Fruit fly (Drosophila melanogaster) whole organism, wandering third instar larva: ENCODE measurements around the gene ScsbetaA.

ENCODE experiments used
- Abd-B ChIP-seq: fragments of >200 bp; optimal IDR thresholded peaks from 2 replicates; lab custom pipeline; 2017; ENCODE audit warnings: missing biosample characterization, missing genetic modification characterization
- CG32264 ChIP-seq: fragments of 200-800 bp; sonication (Bioruptor generic); optimal IDR thresholded peaks from 2 replicates; lab custom pipeline; 2016; ENCODE audit warnings: missing biosample characterization, missing genetic modification characterization
- CG9705 ChIP-seq: fragments of 200-800 bp; sonication (Bioruptor generic); optimal IDR thresholded peaks from 2 replicates; lab custom pipeline; 2018; ENCODE audit warnings: missing biosample characterization, mild to moderate bottlenecking, missing genetic modification characterization
- Dfd ChIP-seq: fragments of >200 bp; optimal IDR thresholded peaks from 2 replicates; lab custom pipeline; 2017; ENCODE audit warnings: missing biosample characterization, missing genetic modification characterization
- HLH106 ChIP-seq: fragments of 200-800 bp; optimal IDR thresholded peaks from 3 replicates; lab custom pipeline; 2019; ENCODE audit warnings: missing biosample characterization, mild to moderate bottlenecking, missing genetic modification characterization, moderate library complexity
- Hnf4 ChIP-seq: fragments of 200-800 bp; sonication (Bioruptor generic); optimal IDR thresholded peaks from 2 replicates; lab custom pipeline; 2016; ENCODE audit warnings: missing biosample characterization, mild to moderate bottlenecking, missing genetic modification characterization
- Hr78 ChIP-seq: fragments of >200 bp; optimal IDR thresholded peaks from 2 replicates; lab custom pipeline; 2017; ENCODE audit warnings: missing biosample characterization, missing genetic modification characterization
- Jra ChIP-seq: sonication (Bioruptor generic); optimal IDR thresholded peaks from 2 replicates; lab custom pipeline; 2016; ENCODE audit warnings: missing biosample characterization, missing genetic modification characterization
- Myc ChIP-seq: fragments of >200 bp; optimal IDR thresholded peaks from 2 replicates; lab custom pipeline; 2017
- N ChIP-seq: fragments of >200 bp; optimal IDR thresholded peaks from 2 replicates; lab custom pipeline; 2018; ENCODE audit warnings: missing biosample characterization, missing external identifiers, missing genetic modification characterization
- OdsH ChIP-seq: fragments of 200-800 bp; sonication (Bioruptor generic); optimal IDR thresholded peaks from 2 replicates; lab custom pipeline; 2016; ENCODE audit warnings: missing biosample characterization, mild to moderate bottlenecking, missing genetic modification characterization
- Rel ChIP-seq, 2 experiments: fragments of 200-800 bp; sonication (Bioruptor generic) in 1 of 2; optimal IDR thresholded peaks; 2 replicates in 1 of 2; 3 replicates in 1 of 2; lab custom pipeline; 2016 to 2019; ENCODE audit warnings: mild to moderate bottlenecking in 2 of 2, missing biosample characterization in 2 of 2, missing genetic modification characterization in 2 of 2, moderate library complexity in 1 of 2
- Sp1 ChIP-seq: fragments of 200-800 bp; sonication (Bioruptor generic); optimal IDR thresholded peaks from 3 replicates; lab custom pipeline; 2019; ENCODE audit warnings: missing biosample characterization, mild to moderate bottlenecking, missing genetic modification characterization, moderate library complexity
- Vsx2 ChIP-seq: fragments of 200-300, 225-300 bp; sonication (Bioruptor generic); optimal IDR thresholded peaks from 2 replicates; lab custom pipeline; 2018; ENCODE audit warnings: missing biosample characterization, missing genetic modification characterization; ENCODE audit not compliant: partially characterized antibody
- br ChIP-seq: fragments of 200-800 bp; sonication (Bioruptor generic); optimal IDR thresholded peaks from 2 replicates; lab custom pipeline; 2016; ENCODE audit warnings: missing biosample characterization, missing genetic modification characterization
- dl ChIP-seq, 2 experiments: fragments of 175-275, 200-275 bp in 1 of 2; fragments of 200-275 bp in 1 of 2; sonication (Bioruptor generic); optimal IDR thresholded peaks; lab custom pipeline; 2018; ENCODE audit warnings: mild to moderate bottlenecking in 2 of 2, missing biosample characterization in 2 of 2, missing genetic modification characterization in 2 of 2, moderate library complexity in 2 of 2; ENCODE audit not compliant: partially characterized antibody in 2 of 2, insufficient read depth in 1 of 2
- dsf ChIP-seq: sonication (Bioruptor generic); optimal IDR thresholded peaks from 2 replicates; lab custom pipeline; 2016; ENCODE audit warnings: missing biosample characterization, missing genetic modification characterization, borderline replicate concordance
- ey ChIP-seq: fragments of 200-800 bp; sonication (Bioruptor generic); optimal IDR thresholded peaks from 2 replicates; lab custom pipeline; 2016; ENCODE audit warnings: missing biosample characterization, missing genetic modification characterization
- foxo ChIP-seq, 2 experiments: fragments of 200-800 bp; sonication (Bioruptor generic); optimal IDR thresholded peaks; 2 replicates in 1 of 2; 3 replicates in 1 of 2; lab custom pipeline; 2016 to 2017; ENCODE audit warnings: missing biosample characterization in 2 of 2, missing genetic modification characterization in 2 of 2
- h ChIP-seq: fragments of 200-800 bp; sonication (Bioruptor generic); optimal IDR thresholded peaks from 3 replicates; lab custom pipeline; 2016; ENCODE audit warnings: missing biosample characterization, mild to moderate bottlenecking, missing genetic modification characterization
- jim ChIP-seq: fragments of 175-275, 200-325 bp; sonication (Bioruptor generic); optimal IDR thresholded peaks from 2 replicates; lab custom pipeline; 2016; ENCODE audit warnings: missing biosample characterization, mild to moderate bottlenecking, missing genetic modification characterization
- lola ChIP-seq: fragments of >200 bp; optimal IDR thresholded peaks from 2 replicates; lab custom pipeline; 2017; ENCODE audit warnings: missing biosample characterization, missing genetic modification characterization
- pan ChIP-seq: fragments of >200 bp; optimal IDR thresholded peaks from 2 replicates; lab custom pipeline; 2017
- psq ChIP-seq: fragments of 200-800 bp; sonication (Bioruptor generic); optimal IDR thresholded peaks from 3 replicates; lab custom pipeline; 2017; ENCODE audit warnings: missing biosample characterization, mild to moderate bottlenecking, missing genetic modification characterization, moderate library complexity
- sage ChIP-seq: fragments of 200-800 bp; sonication (Bioruptor generic); optimal IDR thresholded peaks from 2 replicates; lab custom pipeline; 2016; ENCODE audit warnings: missing biosample characterization, mild to moderate bottlenecking, missing genetic modification characterization
- sv ChIP-seq: fragments of 200-800 bp; sonication (Bioruptor generic); optimal IDR thresholded peaks from 3 replicates; lab custom pipeline; 2016; ENCODE audit warnings: missing biosample characterization, missing genetic modification characterization
- tai ChIP-seq: sonication (Bioruptor generic); optimal IDR thresholded peaks from 2 replicates; lab custom pipeline; 2016; ENCODE audit warnings: missing biosample characterization, missing genetic modification characterization
- usp ChIP-seq: fragments of >200 bp; optimal IDR thresholded peaks from 2 replicates; lab custom pipeline; 2017; ENCODE audit warnings: missing biosample characterization, missing genetic modification characterization
- woc ChIP-seq: sonication (Bioruptor generic); optimal IDR thresholded peaks from 2 replicates; lab custom pipeline; 2016; ENCODE audit warnings: missing biosample characterization, mild to moderate bottlenecking, missing genetic modification characterization

Gene ScsbetaA

dm6 chr3R:8947757-8948428 is 9.4 kb downstream of the ScsbetaA start:
- TF ChIP-seq br (GFP tag; lab: Kevin White, UChicago) (no peak), tai (no peak), Vsx2 (GFP tag; lab: Kevin White, UChicago) (no peak), woc (GFP tag; lab: Kevin White, UChicago) (no peak), jim (GFP tag; lab: Kevin White, UChicago) (no peak), Hr78 (GFP tag; lab: Kevin White, UChicago) (no peak), dl (GFP tag; optimal IDR thresholded peaks at IDR 0.05; lab: Kevin White, UChicago; ENCODE audit: insufficient read depth in 1 of 2, partially characterized antibody in 2 of 2) (no peak), sv (GFP tag; lab: Kevin White, UChicago) (no peak), OdsH (GFP tag; lab: Kevin White, UChicago) (no peak), Abd-B (GFP tag; lab: Kevin White, UChicago) (no peak), pan (no peak), Hnf4 (no peak), Sp1 (GFP tag; lab: Kevin White, UChicago) (no peak), CG32264 (GFP tag; lab: Kevin White, UChicago) (no peak), Myc (lab: Kevin White, UChicago) (no peak), foxo (GFP tag; optimal IDR thresholded peaks at IDR 0.05; lab: Kevin White, UChicago) (no peak), usp (GFP tag; lab: Kevin White, UChicago) (no peak), Jra (GFP tag; lab: Kevin White, UChicago) (no peak)

- no peak for TF ChIP-seq h (GFP tag; lab: Kevin White, UChicago)
- no peak for TF ChIP-seq ey (GFP tag; lab: Kevin White, UChicago)
- no peak for TF ChIP-seq Rel (GFP tag; optimal IDR thresholded peaks at IDR 0.05; lab: Kevin White, UChicago)
- TF ChIP-seq Rel (tag; optimal IDR thresholded peaks at IDR 0.05; lab: Kevin White, UChicago), result no peak
- TF ChIP-seq Hr78 (GFP tag; lab: Kevin White, UChicago), result no peak
- TF ChIP-seq lola (GFP tag; lab: Kevin White, UChicago), result no peak
- no peak for TF ChIP-seq OdsH (GFP tag; lab: Kevin White, UChicago)
Observed at dm6 chr3R:8948855-8949254, 10.3 kb downstream of the ScsbetaA start.

dm6 chr3R:8949334-8950066 is 11.0 kb downstream of the ScsbetaA start:
- TF ChIP-seq Dfd, result peak; percentile 71
- no peak for TF ChIP-seq br (GFP tag; lab: Kevin White, UChicago)
- TF ChIP-seq psq, result peak; percentile 56

dm6 chr3R:8954515-8955358 is 16.2 kb downstream of the ScsbetaA start:
- no peak for TF ChIP-seq OdsH (GFP tag; lab: Kevin White, UChicago)
- TF ChIP-seq Jra (GFP tag; lab: Kevin White, UChicago), result no peak
- no peak for TF ChIP-seq br (GFP tag; lab: Kevin White, UChicago)
- no peak for TF ChIP-seq jim (GFP tag; lab: Kevin White, UChicago)
- no peak for TF ChIP-seq N
- no peak for TF ChIP-seq CG9705
- TF ChIP-seq Abd-B (GFP tag; lab: Kevin White, UChicago), result no peak
- TF ChIP-seq Vsx2 (GFP tag; lab: Kevin White, UChicago), result no peak
- TF ChIP-seq HLH106 (tag; lab: Kevin White, UChicago), result no peak

- TF ChIP-seq jim (GFP tag; lab: Kevin White, UChicago) (no peak), sv (GFP tag; lab: Kevin White, UChicago) (no peak), dsf (no peak), Dfd (no peak), usp (GFP tag; lab: Kevin White, UChicago) (no peak), sage (no peak), h (GFP tag; lab: Kevin White, UChicago) (no peak), Abd-B (GFP tag; lab: Kevin White, UChicago) (no peak)
Observed at dm6 chr3R:8955359-8955820, 16.9 kb downstream of the ScsbetaA start.
